Fruit fly (Drosophila melanogaster) whole organism, embryonic: ENCODE measurements around the gene CG10584.
A peak's percentile ranks its signal among the peaks of the same experiment; 100 is the strongest.

ENCODE experiments used
- Adf1 ChIP-seq: fragments of 200-800 bp; sonication (Bioruptor generic); IDR thresholded peaks from 2 replicates; pipeline ENCODE4 v1.3.6; 2022; ENCODE audit warnings: missing biosample characterization, missing genetic modification characterization
- B-H2 ChIP-seq: fragments of 200-800 bp; sonication (Bioruptor generic); optimal IDR thresholded peaks from 2 replicates; lab custom pipeline; 2018; ENCODE audit warnings: missing biosample characterization, mild to moderate bottlenecking, missing genetic modification characterization
- BEAF-32 ChIP-seq: fragments of 200-800 bp; sonication (Bioruptor generic); optimal IDR thresholded peaks from 3 replicates; lab custom pipeline; 2017; ENCODE audit warnings: missing biosample characterization, missing genetic modification characterization, mild to moderate bottlenecking, moderate library complexity, missing genetic modification reagents
- CG10147 ChIP-seq: fragments of 200-800 bp; sonication (Bioruptor generic); optimal IDR thresholded peaks from 2 replicates; lab custom pipeline; 2019; ENCODE audit warnings: missing biosample characterization, mild to moderate bottlenecking, missing genetic modification characterization, moderate library complexity
- CG10321 ChIP-seq: fragments of 200-800 bp; sonication (Bioruptor generic); IDR thresholded peaks from 2 replicates; pipeline ENCODE4 v1.3.6; 2022; ENCODE audit warnings: missing biosample characterization, missing genetic modification characterization
- CG10979 ChIP-seq: fragments of 200-800 bp; sonication (Bioruptor generic); optimal IDR thresholded peaks from 2 replicates; lab custom pipeline; 2018; ENCODE audit warnings: missing biosample characterization, mild to moderate bottlenecking, missing genetic modification characterization, moderate library complexity
- CG12659 ChIP-seq: fragments of 200-800 bp; sonication (Bioruptor generic); optimal IDR thresholded peaks from 3 replicates; lab custom pipeline; 2017; ENCODE audit warnings: mild to moderate bottlenecking, missing biosample characterization, missing genetic modification reagents, missing genetic modification characterization
- CG12769 ChIP-seq: fragments of 200-800 bp; sonication (Bioruptor generic); optimal IDR thresholded peaks from 2 replicates; lab custom pipeline; 2019; ENCODE audit warnings: missing biosample characterization, mild to moderate bottlenecking, missing genetic modification characterization, moderate library complexity
- CG17328 ChIP-seq: fragments of 200-800 bp; sonication (Bioruptor generic); IDR thresholded peaks from 2 replicates; pipeline ENCODE4 v1.3.6; 2022; ENCODE audit warnings: missing biosample characterization, missing genetic modification characterization
- CG3065 ChIP-seq: fragments of 200-800 bp; sonication (Bioruptor generic); optimal IDR thresholded peaks from 2 replicates; lab custom pipeline; 2016; ENCODE audit warnings: missing biosample characterization, missing genetic modification characterization
- CG34224 ChIP-seq: fragments of 200-800 bp; sonication (Bioruptor generic); IDR thresholded peaks from 3 replicates; pipeline ENCODE4 v1.3.6; 2022; ENCODE audit warnings: missing biosample characterization, missing genetic modification characterization; ENCODE audit not compliant: partially characterized antibody
- CG4328 ChIP-seq: fragments of 200-800 bp; sonication (Bioruptor generic); optimal IDR thresholded peaks from 3 replicates; lab custom pipeline; 2017; ENCODE audit warnings: missing biosample characterization, missing genetic modification reagents, missing genetic modification characterization
- CG6689 ChIP-seq: fragments of 200-800 bp; sonication (Bioruptor generic); IDR thresholded peaks from 2 replicates; pipeline ENCODE4 v1.3.6; 2022; ENCODE audit warnings: missing biosample characterization, missing genetic modification characterization
- CG6813 ChIP-seq: fragments of 200-800 bp; sonication (Bioruptor generic); optimal IDR thresholded peaks from 2 replicates; lab custom pipeline; 2017; ENCODE audit warnings: missing biosample characterization, missing genetic modification characterization, mild to moderate bottlenecking, moderate library complexity, missing genetic modification reagents
- CG6854 ChIP-seq: fragments of 200-800 bp; sonication (Bioruptor generic); optimal IDR thresholded peaks from 3 replicates; lab custom pipeline; 2017; ENCODE audit warnings: missing biosample characterization, mild to moderate bottlenecking, missing genetic modification characterization
- CG8478 ChIP-seq: fragments of >200 bp; optimal IDR thresholded peaks from 2 replicates; lab custom pipeline; 2018
- CG9609 ChIP-seq: fragments of 200-800 bp; sonication (Bioruptor generic); optimal IDR thresholded peaks from 3 replicates; lab custom pipeline; 2016; ENCODE audit warnings: missing biosample characterization, missing genetic modification characterization
- Camta ChIP-seq: fragments of 200-800 bp; sonication (Bioruptor generic); optimal IDR thresholded peaks from 2 replicates; lab custom pipeline; 2016; ENCODE audit warnings: missing biosample characterization, missing genetic modification characterization
- Deaf1 ChIP-seq: fragments of 200-800 bp; optimal IDR thresholded peaks from 3 replicates; lab custom pipeline; 2019; ENCODE audit warnings: missing biosample characterization, mild to moderate bottlenecking, missing genetic modification characterization, moderate library complexity
- GATAe ChIP-seq: fragments of 200-800 bp; sonication (Bioruptor generic); conservative IDR thresholded peaks from 2 replicates; pipeline ENCODE4 v1.3.6; 2022; ENCODE audit warnings: missing biosample characterization, missing genetic modification characterization
- Gsc ChIP-seq: fragments of 200-800 bp; sonication (Bioruptor generic); IDR thresholded peaks from 2 replicates; pipeline ENCODE4 v1.3.6; 2022; ENCODE audit warnings: missing biosample characterization, missing genetic modification characterization
- Gug ChIP-seq: fragments of 200-800 bp; sonication (Bioruptor generic); IDR thresholded peaks from 4 replicates; pipeline ENCODE4 v1.3.6; 2022; ENCODE audit warnings: missing biosample characterization, missing genetic modification characterization
- Med ChIP-seq: fragments of 200-800 bp; sonication (Bioruptor generic); peaks from one replicate; lab custom pipeline; 2016; ENCODE audit warnings: missing biosample characterization, missing genetic modification characterization, mild to moderate bottlenecking, inconsistent platforms, moderate library complexity
- NC2β ChIP-seq: fragments of 200-800 bp; sonication (Bioruptor generic); optimal IDR thresholded peaks from 2 replicates; lab custom pipeline; 2016; ENCODE audit warnings: missing biosample characterization, missing genetic modification characterization
- PHDP ChIP-seq: fragments of 200-800 bp; sonication (Bioruptor generic); optimal IDR thresholded peaks from 3 replicates; lab custom pipeline; 2018; ENCODE audit warnings: missing biosample characterization, mild to moderate bottlenecking, missing genetic modification characterization, moderate library complexity
- Rfx ChIP-seq: fragments of 200-800 bp; sonication (Bioruptor generic); IDR thresholded peaks from 2 replicates; pipeline ENCODE4 v1.3.6; 2022; ENCODE audit warnings: missing biosample characterization, missing genetic modification characterization
- Spps ChIP-seq: fragments of 200-800 bp; sonication (Bioruptor generic); optimal IDR thresholded peaks from 2 replicates; lab custom pipeline; 2018; ENCODE audit warnings: missing biosample characterization, mild to moderate bottlenecking, missing genetic modification characterization
- abd-A ChIP-seq: fragments of 200-800 bp; sonication (Bioruptor generic); optimal IDR thresholded peaks from 3 replicates; lab custom pipeline; 2019; ENCODE audit warnings: missing biosample characterization, mild to moderate bottlenecking, missing genetic modification characterization, moderate library complexity
- bigmax ChIP-seq: fragments of 200-800 bp; sonication (Bioruptor generic); optimal IDR thresholded peaks from 2 replicates; lab custom pipeline; 2018; ENCODE audit warnings: missing biosample characterization, mild to moderate bottlenecking, missing genetic modification characterization
- cg ChIP-seq: fragments of 200-800 bp; sonication (Bioruptor generic); optimal IDR thresholded peaks from 3 replicates; lab custom pipeline; 2019; ENCODE audit warnings: missing biosample characterization, mild to moderate bottlenecking, missing genetic modification characterization, moderate library complexity
- chinmo ChIP-seq: fragments of 200-800 bp; sonication (Bioruptor generic); IDR thresholded peaks from 4 replicates; pipeline ENCODE4 v1.3.6; 2022; ENCODE audit warnings: missing biosample characterization, missing genetic modification characterization; ENCODE audit not compliant: partially characterized antibody
- ci ChIP-seq: fragments of 200-800 bp; sonication (Bioruptor generic); IDR thresholded peaks from 3 replicates; pipeline ENCODE4 v1.3.6; 2022; ENCODE audit warnings: missing biosample characterization, missing genetic modification characterization
- dm ChIP-seq: fragments of 200-800 bp; sonication (Bioruptor generic); optimal IDR thresholded peaks from 3 replicates; lab custom pipeline; 2016; ENCODE audit warnings: missing biosample characterization, missing genetic modification characterization
- fu2 ChIP-seq: fragments of 200-800 bp; sonication (Bioruptor generic); optimal IDR thresholded peaks from 2 replicates; lab custom pipeline; 2016; ENCODE audit warnings: missing biosample characterization, missing genetic modification characterization
- h ChIP-seq: fragments of >200 bp; optimal IDR thresholded peaks from 2 replicates; lab custom pipeline; 2017
- inv ChIP-seq: fragments of 200-800 bp; sonication (Bioruptor generic); IDR thresholded peaks from 2 replicates; pipeline ENCODE4 v1.3.6; 2022; ENCODE audit warnings: missing biosample characterization, missing genetic modification characterization; ENCODE audit not compliant: partially characterized antibody
- klu ChIP-seq: fragments of 200-800 bp; sonication (Bioruptor generic); IDR thresholded peaks from 2 replicates; pipeline ENCODE4 v1.3.6; 2022; ENCODE audit warnings: missing biosample characterization, missing genetic modification characterization
- kni ChIP-seq: fragments of 200-800 bp; sonication (Bioruptor generic); optimal IDR thresholded peaks from 3 replicates; lab custom pipeline; 2017; ENCODE audit warnings: mild to moderate bottlenecking, missing biosample characterization, missing genetic modification reagents, missing genetic modification characterization
- lilli ChIP-seq: fragments of 200-800 bp; sonication (Bioruptor generic); optimal IDR thresholded peaks from 3 replicates; lab custom pipeline; 2016; ENCODE audit warnings: missing biosample characterization, missing genetic modification characterization
- pho ChIP-seq: fragments of 200-800 bp; sonication (Bioruptor generic); optimal IDR thresholded peaks from 2 replicates; lab custom pipeline; 2016; ENCODE audit warnings: missing biosample characterization, missing genetic modification characterization
- pnt ChIP-seq: fragments of 200-800 bp; sonication (Bioruptor generic); optimal IDR thresholded peaks from 3 replicates; lab custom pipeline; 2016; ENCODE audit warnings: missing biosample characterization, missing genetic modification characterization
- prd ChIP-seq, 3 experiments: fragments of >200 bp in 2 of 3; fragments of 200-800 bp in 1 of 3; sonication (Bioruptor generic) in 1 of 3; optimal IDR thresholded peaks in 2 of 3; IDR thresholded peaks in 1 of 3; 2 replicates in 2 of 3; 3 replicates in 1 of 3; pipeline versions ENCODE4 v1.3.6 to Lab custom; 2017 to 2022; ENCODE audit warnings: missing biosample characterization in 1 of 3, missing genetic modification characterization in 1 of 3
- pros ChIP-seq: fragments of 200-800 bp; sonication (Bioruptor generic); optimal IDR thresholded peaks from 3 replicates; lab custom pipeline; 2019; ENCODE audit warnings: missing biosample characterization, mild to moderate bottlenecking, missing genetic modification characterization, moderate library complexity
- psq ChIP-seq: fragments of 200-800 bp; sonication (Bioruptor generic); optimal IDR thresholded peaks from 2 replicates; lab custom pipeline; 2017; ENCODE audit warnings: missing biosample characterization, missing genetic modification characterization
- sd ChIP-seq: fragments of 200-800 bp; sonication (Bioruptor generic); optimal IDR thresholded peaks from 3 replicates; lab custom pipeline; 2018; ENCODE audit warnings: missing biosample characterization, mild to moderate bottlenecking, missing genetic modification characterization, moderate library complexity
- sisA ChIP-seq: fragments of 200-800 bp; sonication (Bioruptor generic); IDR thresholded peaks from 2 replicates; pipeline ENCODE4 v1.3.6; 2022; ENCODE audit warnings: missing biosample characterization, missing genetic modification characterization
- slou ChIP-seq: fragments of 200-800 bp; sonication (Bioruptor generic); optimal IDR thresholded peaks from 3 replicates; lab custom pipeline; 2016; ENCODE audit warnings: missing biosample characterization, missing genetic modification characterization
- sob ChIP-seq: fragments of 200-800 bp; sonication (Bioruptor generic); IDR thresholded peaks from 2 replicates; pipeline ENCODE4 v1.3.6; 2022; ENCODE audit warnings: missing biosample characterization, missing genetic modification characterization
- tx ChIP-seq: fragments of 200-800 bp; sonication (Bioruptor generic); optimal IDR thresholded peaks from 2 replicates; lab custom pipeline; 2016; ENCODE audit warnings: missing biosample characterization, missing genetic modification characterization
- vvl ChIP-seq: fragments of 200-800 bp; sonication (Bioruptor generic); IDR thresholded peaks from 2 replicates; pipeline ENCODE4 v1.3.6; 2022; ENCODE audit warnings: missing biosample characterization, missing genetic modification characterization
- wor ChIP-seq: fragments of 200-800 bp; sonication (Bioruptor generic); IDR thresholded peaks from 2 replicates; pipeline ENCODE4 v1.3.6; 2022; ENCODE audit warnings: missing biosample characterization, missing genetic modification characterization
- yki ChIP-seq: fragments of >200 bp; optimal IDR thresholded peaks from 3 replicates; lab custom pipeline; 2018

The CG10584 gene

DNA sequence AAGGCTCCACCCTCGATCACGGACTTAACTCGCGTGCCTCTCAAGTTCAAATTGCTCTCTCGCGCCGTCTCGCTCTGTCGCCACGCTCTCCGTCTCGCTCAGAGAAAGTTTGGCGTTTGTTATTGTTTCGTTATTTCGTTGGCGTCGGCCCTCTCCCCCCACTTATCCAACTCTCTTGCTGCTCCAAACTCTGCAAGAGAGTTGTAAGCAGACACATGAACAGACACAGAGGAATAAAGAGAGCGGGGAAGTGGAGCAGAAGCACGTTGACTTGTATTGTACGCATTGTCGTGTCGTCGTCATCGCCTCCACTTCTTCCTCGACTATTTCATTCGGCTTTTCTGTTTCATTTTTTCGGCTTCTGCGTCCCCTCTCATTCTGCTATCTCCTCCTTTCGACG, 7.8 kb downstream of the CG10584 start (continued):
- TF ChIP-seq vvl (GFP tag; lab: Robert Waterston, UW) (no peak; the same call in 1 of the 2 replicates), CG6813 (no peak), CG8478 (lab: Kevin White, UChicago) (no peak), CG34224 (GFP tag; lab: Robert Waterston, UW) (0 out of 3 replicates have a peak, but pooled peaks have one; percentile 29), Rfx (GFP tag; lab: Robert Waterston, UW) (no peak), B-H2 (GFP tag; lab: Kevin White, UChicago) (no peak), CG10147 (GFP tag; lab: Kevin White, UChicago) (no peak), CG6854 (GFP tag; lab: Kevin White, UChicago) (peak; percentile 20), pnt (no peak), CG10979 (tag; lab: Kevin White, UChicago) (no peak), inv (GFP tag; lab: Robert Waterston, UW) (no peak), klu (GFP tag; lab: Robert Waterston, UW) (no peak), CG6689 (GFP tag; lab: Robert Waterston, UW) (no peak), PHDP (tag; lab: Kevin White, UChicago) (no peak), Gug (no peak), Camta (GFP tag; lab: Kevin White, UChicago) (no peak), kni (peak; percentile 68), pho (GFP tag; lab: Kevin White, UChicago) (no peak), yki (lab: Kevin White, UChicago) (peak; percentile 74), BEAF-32 (GFP tag; lab: Kevin White, UChicago) (no peak), bigmax (GFP tag; lab: Kevin White, UChicago) (no peak), sd (tag; lab: Kevin White, UChicago) (peak; percentile 46), abd-A (tag; lab: Kevin White, UChicago) (peak; percentile 10), slou (no peak), cg (GFP tag; lab: Kevin White, UChicago) (peak; percentile 71), CG9609 (GFP tag; lab: Kevin White, UChicago) (no peak), dm (no peak), CG4328 (no peak), NC2β (GFP tag; lab: Kevin White, UChicago) (no peak), prd (optimal IDR thresholded peaks at IDR 0.05; lab: Kevin White, UChicago) (no peak), prd (GFP tag; IDR thresholded peaks at IDR 0.05; lab: Robert Waterston, UW) (no peak), pros (peak; percentile 34), ci (GFP tag; lab: Robert Waterston, UW) (peak; percentile 50; the same call in 1 of the 3 replicates), CG10321 (GFP tag; lab: Robert Waterston, UW) (peak; percentile 45; the same call in 1 of the 2 replicates), lilli (no peak), GATAe (no peak), sob (GFP tag; lab: Robert Waterston, UW) (no peak), Spps (tag; lab: Kevin White, UChicago) (no peak), Adf1 (GFP tag; lab: Robert Waterston, UW) (peak; percentile 22; the same call in 1 of the 2 replicates), CG3065 (no peak), sisA (GFP tag; lab: Robert Waterston, UW) (no peak), CG17328 (GFP tag; lab: Robert Waterston, UW) (no peak), psq (GFP tag; lab: Kevin White, UChicago) (peak; percentile 74), Med (GFP tag; lab: Kevin White, UChicago) (peak; percentile 52), Deaf1 (tag; lab: Kevin White, UChicago) (peak; percentile 78), h (lab: Kevin White, UChicago) (no peak), wor (GFP tag; lab: Robert Waterston, UW) (no peak), CG12769 (peak; percentile 36), chinmo (peak; percentile 59; the same call in 1 of the 4 replicates), tx (GFP tag; lab: Kevin White, UChicago) (no peak), CG12659 (GFP tag; lab: Kevin White, UChicago) (no peak), fu2 (no peak), Gsc (GFP tag; lab: Robert Waterston, UW) (no peak)
